Worm (Caenorhabditis elegans) whole organism, mixed stage, embryonic: ENCODE measurements around the gene sfxn-1.4.
A peak's percentile ranks its signal among the peaks of the same experiment; 100 is the strongest.

ENCODE experiments used
- M03D4.4 ChIP-seq: sonication (generic microtip); optimal IDR thresholded peaks from 2 replicates; lab custom pipeline; 2017; ENCODE audit warnings: mild to moderate bottlenecking, missing genetic modification characterization, missing compliant biosample characterization
- bed-3 ChIP-seq: fragments of 200-800 bp; sonication (Bioruptor generic); optimal IDR thresholded peaks from 3 replicates; lab custom pipeline; 2018; ENCODE audit warnings: mild to moderate bottlenecking, missing genetic modification characterization, moderate library complexity, missing compliant biosample characterization
- blmp-1 ChIP-seq: fragments of 150-350 bp; optimal IDR thresholded peaks from 2 replicates; lab custom pipeline; 2014; ENCODE audit warnings: missing biosample characterization, missing genetic modification characterization
- ceh-39 ChIP-seq: fragments of 150-350 bp; optimal IDR thresholded peaks from 2 replicates; lab custom pipeline; 2014; ENCODE audit warnings: missing biosample characterization, missing genetic modification characterization
- ceh-43 ChIP-seq: fragments of 200-800 bp; sonication (Bioruptor generic); optimal IDR thresholded peaks from 2 replicates; lab custom pipeline; 2018; ENCODE audit warnings: mild to moderate bottlenecking, missing genetic modification characterization, moderate library complexity, missing compliant biosample characterization
- ceh-83 ChIP-seq: fragments of 200-800 bp; sonication (Bioruptor generic); optimal IDR thresholded peaks from 2 replicates; lab custom pipeline; 2018; ENCODE audit warnings: mild to moderate bottlenecking, missing genetic modification characterization, missing compliant biosample characterization
- ces-1 ChIP-seq: fragments of 150-350 bp; optimal IDR thresholded peaks from 2 replicates; lab custom pipeline; 2014; ENCODE audit warnings: missing biosample characterization, missing genetic modification reagents, missing genetic modification characterization
- cnd-1 ChIP-seq: fragments of 200-800 bp; sonication (Bioruptor generic); optimal IDR thresholded peaks from 2 replicates; lab custom pipeline; 2018; ENCODE audit warnings: mild to moderate bottlenecking, missing genetic modification characterization, missing compliant biosample characterization
- drap-1 ChIP-seq: fragments of 200-800 bp; sonication (Bioruptor generic); optimal IDR thresholded peaks from 3 replicates; lab custom pipeline; 2018; ENCODE audit warnings: mild to moderate bottlenecking, missing genetic modification characterization, missing compliant biosample characterization
- elt-3 ChIP-seq: fragments of 150-350 bp; optimal IDR thresholded peaks from 2 replicates; lab custom pipeline; 2014; ENCODE audit warnings: missing biosample characterization, missing genetic modification characterization
- flh-1 ChIP-seq: fragments of 200-800 bp; sonication (Bioruptor generic); optimal IDR thresholded peaks from 2 replicates; lab custom pipeline; 2018; ENCODE audit warnings: mild to moderate bottlenecking, missing genetic modification characterization, moderate library complexity, missing compliant biosample characterization
- ham-2 ChIP-seq: fragments of 200-800 bp; sonication (Bioruptor generic); optimal IDR thresholded peaks from 2 replicates; lab custom pipeline; 2018; ENCODE audit warnings: mild to moderate bottlenecking, missing genetic modification characterization, missing compliant biosample characterization
- hlh-1 ChIP-seq: fragments of 150-350 bp; optimal IDR thresholded peaks from 2 replicates; lab custom pipeline; 2014; ENCODE audit warnings: missing biosample characterization, missing genetic modification reagents, missing genetic modification characterization
- lin-13 ChIP-seq: fragments of 150-350 bp; optimal IDR thresholded peaks from 2 replicates; lab custom pipeline; 2014; ENCODE audit warnings: missing biosample characterization, missing genetic modification characterization
- lin-32 ChIP-seq: fragments of 200-800 bp; sonication (Bioruptor generic); optimal IDR thresholded peaks from 2 replicates; lab custom pipeline; 2018; ENCODE audit warnings: mild to moderate bottlenecking, missing genetic modification characterization, missing compliant biosample characterization
- lsy-2 ChIP-seq: fragments of 150-350 bp; optimal IDR thresholded peaks from 2 replicates; lab custom pipeline; 2014; ENCODE audit warnings: missing biosample characterization, missing genetic modification characterization
- mep-1 ChIP-seq: fragments of 150-350 bp; optimal IDR thresholded peaks from 2 replicates; lab custom pipeline; 2017; ENCODE audit warnings: missing biosample characterization, missing genetic modification reagents, missing genetic modification characterization, inconsistent platforms
- mls-2 ChIP-seq: sonication (generic microtip); optimal IDR thresholded peaks from 2 replicates; lab custom pipeline; 2016; ENCODE audit warnings: mild to moderate bottlenecking, missing genetic modification characterization, moderate library complexity, missing compliant biosample characterization
- nhr-12 ChIP-seq: fragments of 150-350 bp; optimal IDR thresholded peaks from 2 replicates; lab custom pipeline; 2014; ENCODE audit warnings: missing biosample characterization, missing genetic modification characterization
- nhr-2 ChIP-seq: fragments of 150-350 bp; optimal IDR thresholded peaks from 2 replicates; lab custom pipeline; 2014; ENCODE audit warnings: missing biosample characterization, missing genetic modification characterization
- nhr-237 ChIP-seq: fragments of 150-350 bp; optimal IDR thresholded peaks from 2 replicates; lab custom pipeline; 2014; ENCODE audit warnings: missing biosample characterization, missing genetic modification characterization
- nhr-28 ChIP-seq: fragments of 150-350 bp; optimal IDR thresholded peaks from 2 replicates; lab custom pipeline; 2014; ENCODE audit warnings: missing biosample characterization, missing genetic modification characterization
- nhr-76 ChIP-seq: sonication (generic microtip); optimal IDR thresholded peaks from 2 replicates; lab custom pipeline; 2017; ENCODE audit warnings: missing biosample characterization, missing genetic modification characterization
- pha-4 ChIP-seq: fragments of 150-350 bp; optimal IDR thresholded peaks from 2 replicates; lab custom pipeline; 2018; ENCODE audit warnings: missing biosample characterization, missing genetic modification reagents, missing genetic modification characterization
- snpc-4 ChIP-seq: fragments of 150-350 bp; optimal IDR thresholded peaks from 2 replicates; lab custom pipeline; 2014; ENCODE audit warnings: missing biosample characterization, missing genetic modification characterization
- sptf-1 ChIP-seq: sonication (generic microtip); optimal IDR thresholded peaks from 2 replicates; lab custom pipeline; 2017; ENCODE audit warnings: mild to moderate bottlenecking, missing genetic modification characterization, moderate library complexity, missing compliant biosample characterization
- tbx-8 ChIP-seq: fragments of 200-800 bp; sonication (Bioruptor generic); optimal IDR thresholded peaks from 2 replicates; lab custom pipeline; 2018; ENCODE audit warnings: mild to moderate bottlenecking, missing genetic modification characterization, moderate library complexity, missing compliant biosample characterization
- unc-120 ChIP-seq: sonication (generic microtip); optimal IDR thresholded peaks from 2 replicates; lab custom pipeline; 2017; ENCODE audit warnings: missing genetic modification characterization, missing compliant biosample characterization; ENCODE audit not compliant: poor library complexity, severe bottlenecking
- unc-39 ChIP-seq: fragments of 150-350 bp; optimal IDR thresholded peaks from 2 replicates; lab custom pipeline; 2014; ENCODE audit warnings: missing biosample characterization, missing genetic modification characterization
- zip-8 ChIP-seq: fragments of 150-350 bp; optimal IDR thresholded peaks from 2 replicates; lab custom pipeline; 2014; ENCODE audit warnings: missing biosample characterization, missing genetic modification characterization
- ztf-11 ChIP-seq: fragments of 150-350 bp; optimal IDR thresholded peaks from 2 replicates; lab custom pipeline; 2014; ENCODE audit warnings: missing biosample characterization, missing genetic modification characterization

Gene sfxn-1.4

DNA sequence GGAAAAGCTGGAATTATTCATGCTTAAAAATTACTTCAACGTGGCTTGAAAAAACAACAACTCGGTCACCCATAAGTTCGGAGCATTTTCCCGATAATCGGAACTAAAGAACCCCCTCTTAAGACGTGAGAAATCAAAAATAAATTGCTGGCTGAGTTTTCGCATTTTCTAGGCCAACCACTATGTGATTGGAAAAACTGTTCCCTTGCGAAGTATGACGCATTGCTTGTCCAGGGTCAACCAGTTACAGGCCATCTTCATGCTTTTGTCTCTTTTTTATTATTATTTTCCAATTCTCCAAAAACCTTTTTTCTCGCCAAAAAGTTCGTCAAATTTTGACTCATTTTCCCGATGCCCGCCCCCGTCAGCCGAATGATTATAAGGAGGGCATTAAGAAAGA is 39.1 kb upstream of the sfxn-1.4 start, which contains the start of gene F13D12.3:
Gene F13D12.3, plus strand, starts transcription at position 301 of the 400 bp plus-strand sequence.
- TF ChIP-seq nhr-76 (tag; lab: Kevin White, UChicago): no peak
- TF ChIP-seq, all 35 proteins: peak for 0

DNA sequence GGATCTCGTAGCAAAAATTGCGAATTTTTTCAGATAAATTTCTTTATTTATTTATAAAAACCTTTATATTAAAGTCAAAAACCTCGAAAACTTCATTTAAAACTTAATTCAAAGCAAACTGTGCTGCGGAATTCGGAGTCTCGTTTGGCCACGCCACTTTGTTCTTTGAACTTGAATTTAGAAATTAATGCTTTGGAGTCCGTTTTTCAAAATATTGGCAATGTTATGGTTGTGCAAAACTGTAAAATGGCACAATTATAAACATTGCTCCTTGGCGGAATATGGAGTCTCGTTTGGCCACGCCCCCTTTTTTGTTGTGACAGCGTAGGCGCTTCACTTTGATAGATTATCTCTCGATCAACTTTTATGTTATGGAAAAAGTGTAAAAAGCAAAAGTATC is 38.5 kb upstream of the sfxn-1.4 start:
- TF ChIP-seq unc-120 (tag; lab: Kevin White, UChicago) (no peak), nhr-237 (no peak), mls-2 (tag; lab: Kevin White, UChicago) (no peak), lin-32 (no peak), ceh-39 (no peak), ceh-83 (no peak), nhr-2 (tag; lab: Kevin White, UChicago) (no peak), drap-1 (no peak), ztf-11 (tag; lab: Kevin White, UChicago) (no peak), cnd-1 (no peak), lin-13 (tag; lab: Kevin White, UChicago) (no peak), nhr-28 (tag; lab: Kevin White, UChicago) (no peak), flh-1 (GFP tag; lab: Kevin White, UChicago) (no peak), ham-2 (GFP tag; lab: Kevin White, UChicago) (no peak), elt-3 (no peak), M03D4.4 (tag; lab: Kevin White, UChicago) (no peak), ces-1 (GFP tag; lab: Kevin White, UChicago) (no peak), nhr-12 (tag; lab: Kevin White, UChicago) (no peak), sptf-1 (tag; lab: Kevin White, UChicago) (no peak)

DNA sequence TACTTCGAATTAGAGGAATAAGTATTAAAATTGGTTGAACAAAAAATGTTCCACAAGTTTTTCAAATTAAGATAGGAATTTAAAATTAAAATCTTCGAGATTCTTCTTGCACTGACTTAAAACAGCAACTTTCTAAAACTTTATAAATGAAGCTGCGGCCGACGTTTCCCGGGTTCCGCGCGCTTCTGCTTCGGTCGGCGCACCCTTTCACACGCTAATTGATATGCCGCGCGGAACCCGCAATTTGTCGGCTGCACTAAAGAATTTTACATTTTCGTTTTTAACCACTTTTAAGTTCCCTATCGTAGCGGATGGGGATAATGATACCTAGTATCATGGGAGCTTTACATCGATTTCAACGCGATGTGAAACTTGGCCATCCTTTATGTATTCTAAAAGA is 33.7 kb upstream of the sfxn-1.4 start:
- TF ChIP-seq ham-2 (GFP tag; lab: Kevin White, UChicago) (no peak), flh-1 (GFP tag; lab: Kevin White, UChicago) (no peak), nhr-237 (no peak), pha-4 (no peak), unc-120 (tag; lab: Kevin White, UChicago) (no peak), lsy-2 (tag; lab: Kevin White, UChicago) (no peak), blmp-1 (tag; lab: Kevin White, UChicago) (no peak), lin-32 (no peak), ztf-11 (tag; lab: Kevin White, UChicago) (no peak), zip-8 (tag; lab: Kevin White, UChicago) (no peak)
- TF ChIP-seq, all 35 proteins: peak for 0

DNA sequence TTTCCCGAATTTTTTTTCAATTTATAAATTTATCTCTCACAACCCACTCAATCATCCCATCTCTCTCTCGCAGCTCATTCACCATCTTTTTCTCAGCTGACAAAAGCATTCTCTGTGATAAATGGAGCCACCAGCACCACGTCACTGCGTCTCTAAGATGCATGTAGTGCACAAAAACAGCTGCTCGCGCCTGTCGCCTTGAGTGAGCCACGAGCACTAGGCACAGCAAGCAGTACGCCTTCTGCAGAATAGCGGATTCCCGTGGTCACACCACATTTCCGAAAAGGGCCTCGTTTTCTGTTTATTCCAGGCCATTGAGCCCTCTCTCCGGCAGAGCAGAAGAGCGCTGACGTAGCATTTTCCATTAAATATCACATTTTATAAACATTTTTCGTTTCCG is 32.5 kb upstream of the sfxn-1.4 start, which contains the start of gene F13D12.10:
Gene F13D12.10, plus strand, starts transcription at position 231 of the 400 bp plus-strand sequence.
- no peak for TF ChIP-seq drap-1
- no peak for TF ChIP-seq unc-39 (tag; lab: Kevin White, UChicago)
- TF ChIP-seq nhr-2 (tag; lab: Kevin White, UChicago): no peak
- no peak for TF ChIP-seq snpc-4 (tag; lab: Kevin White, UChicago)
- TF ChIP-seq hlh-1 (tag; lab: Kevin White, UChicago): peak; percentile 95
- no peak for TF ChIP-seq ces-1 (GFP tag; lab: Kevin White, UChicago)
- no peak for TF ChIP-seq lin-32
- TF ChIP-seq M03D4.4 (tag; lab: Kevin White, UChicago): no peak
- peak; percentile 7 for TF ChIP-seq unc-120 (tag; lab: Kevin White, UChicago)
- no peak for TF ChIP-seq ceh-39
- TF ChIP-seq pha-4: no peak
- TF ChIP-seq ztf-11 (tag; lab: Kevin White, UChicago): no peak

DNA sequence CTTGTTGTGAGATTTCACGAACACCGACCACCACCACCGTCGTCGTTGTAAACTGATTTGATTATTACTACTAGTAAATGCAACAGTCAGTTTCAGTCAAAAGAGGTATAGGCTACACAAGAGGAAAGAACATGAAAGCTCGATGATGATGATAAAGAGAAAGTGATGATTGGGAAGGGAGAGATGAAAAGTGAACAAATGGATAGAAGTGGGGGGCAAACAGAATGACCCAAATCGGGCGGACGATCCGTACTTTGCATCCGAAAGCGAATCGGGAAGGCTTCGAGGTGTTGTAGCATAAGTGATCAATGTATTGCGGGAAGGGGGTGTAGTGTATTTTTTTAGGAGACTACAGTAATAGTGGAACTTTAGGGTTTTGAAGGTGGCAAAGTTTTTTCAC is 29.7 kb upstream of the sfxn-1.4 start:
- TF ChIP-seq mep-1 (tag; lab: Kevin White, UChicago) (no peak), blmp-1 (tag; lab: Kevin White, UChicago) (peak; percentile 52)

DNA sequence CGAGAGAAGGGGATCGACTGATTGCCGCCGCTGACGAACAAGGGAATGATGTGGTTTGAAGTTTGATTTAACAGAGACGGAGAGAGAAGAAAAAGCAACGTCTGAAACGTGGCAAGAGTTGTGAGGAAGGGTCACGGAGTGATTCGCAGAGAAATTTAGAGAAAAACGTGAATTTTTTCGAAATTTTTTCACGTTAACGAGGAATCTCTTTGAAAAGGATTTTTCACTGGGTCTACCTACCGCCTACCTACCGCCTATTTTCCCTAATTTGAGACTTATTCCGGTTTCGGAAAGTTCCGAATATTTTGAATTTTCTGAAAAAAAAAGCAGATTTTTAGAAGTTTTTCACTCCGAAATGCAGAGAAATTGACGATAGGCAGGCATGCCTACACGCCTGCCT is 28.4 kb upstream of the sfxn-1.4 start, which contains the start of gene fcmt-1:
Gene fcmt-1, minus strand, starts transcription at position 101 of the 400 bp plus-strand sequence.
- no peak for TF ChIP-seq hlh-1 (tag; lab: Kevin White, UChicago)
- TF ChIP-seq ceh-43 (GFP tag; lab: Kevin White, UChicago): no peak
- no peak for TF ChIP-seq tbx-8
- no peak for TF ChIP-seq lin-13 (tag; lab: Kevin White, UChicago)
- no peak for TF ChIP-seq M03D4.4 (tag; lab: Kevin White, UChicago)
- no peak for TF ChIP-seq bed-3 (GFP tag; lab: Kevin White, UChicago)
- TF ChIP-seq ces-1 (GFP tag; lab: Kevin White, UChicago): no peak
- TF ChIP-seq, all 35 proteins: peak for 0
